Worm (Caenorhabditis elegans): ENCODE data around the gene tbcc-1.

Gene tbcc-1

DNA sequence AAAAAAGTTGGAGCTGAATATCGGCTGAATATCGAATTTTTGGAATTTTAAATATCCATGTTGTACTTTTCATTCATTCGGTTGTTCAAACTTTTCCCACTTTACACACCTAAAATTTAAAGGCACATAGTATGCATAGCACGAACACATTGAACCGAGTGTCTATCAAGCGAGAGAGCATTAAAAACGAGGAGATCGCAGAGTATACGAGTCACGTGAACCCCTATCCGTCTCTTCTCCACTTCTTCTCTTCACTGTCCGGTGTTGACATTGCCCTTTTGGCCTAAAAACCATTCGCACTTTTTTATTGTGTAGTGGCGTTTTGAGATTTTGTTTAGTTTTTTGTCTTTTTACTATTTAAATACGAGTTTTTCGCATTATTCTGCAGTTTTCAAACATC lies 16.2 kb downstream of the tbcc-1 start:
- TF ChIP-seq egl-27 (tag; optimal IDR thresholded peaks at IDR 0.05) (no peak), C34F6.9 (tag; optimal IDR thresholded peaks at IDR 0.05) (peak; percentile 76), nhr-6 (tag; optimal IDR thresholded peaks at IDR 0.05) (peak; percentile 66), nhr-10 (tag; optimal IDR thresholded peaks at IDR 0.05) (no peak), peb-1 (tag; optimal IDR thresholded peaks at IDR 0.05) (no peak), ceh-16 (tag; optimal IDR thresholded peaks at IDR 0.05) (no peak), mbf-1 (tag; optimal IDR thresholded peaks at IDR 0.05) (no peak), nhr-77 (tag; optimal IDR thresholded peaks at IDR 0.05) (no peak), nhr-25 (tag; optimal IDR thresholded peaks at IDR 0.05) (peak; percentile 74), unc-62 (GFP tag; optimal IDR thresholded peaks at IDR 0.05) (no peak), ZK546.5 (tag; optimal IDR thresholded peaks at IDR 0.05) (no peak), lin-39 (tag; optimal IDR thresholded peaks at IDR 0.05) (no peak), gmeb-1 (tag; optimal IDR thresholded peaks at IDR 0.05) (peak; percentile 73), sem-4 (tag; optimal IDR thresholded peaks at IDR 0.05) (peak; percentile 62), nhr-129 (tag; optimal IDR thresholded peaks at IDR 0.05) (peak; percentile 88), lsy-2 (tag; optimal IDR thresholded peaks at IDR 0.05) (peak; percentile 55 to 86), Y55F3AM.14 (GFP tag; optimal IDR thresholded peaks at IDR 0.05) (no peak), aly-2 (tag; optimal IDR thresholded peaks at IDR 0.05) (no peak), sma-3 (GFP tag; optimal IDR thresholded peaks at IDR 0.05) (peak; percentile 21), snpc-4 (tag; optimal IDR thresholded peaks at IDR 0.05) (peak; percentile 11), alr-1 (tag; optimal IDR thresholded peaks at IDR 0.05) (no peak), mdl-1 (tag; optimal IDR thresholded peaks at IDR 0.05) (peak; percentile 43 to 56), lin-13 (GFP tag; optimal IDR thresholded peaks at IDR 0.05) (peak; percentile 57), blmp-1 (tag; optimal IDR thresholded peaks at IDR 0.05; ENCODE audit: insufficient read depth) (no peak), crh-2 (tag; optimal IDR thresholded peaks at IDR 0.05) (peak; percentile 70), nhr-11 (tag; optimal IDR thresholded peaks at IDR 0.05) (no peak), fos-1 (tag; optimal IDR thresholded peaks at IDR 0.05) (peak; percentile 50), F13H6.1 (tag; optimal IDR thresholded peaks at IDR 0.05) (peak; percentile 64), unc-55 (GFP tag; optimal IDR thresholded peaks at IDR 0.05) (peak; percentile 40), ztf-4 (tag; optimal IDR thresholded peaks at IDR 0.05) (no peak), nhr-21 (tag; optimal IDR thresholded peaks at IDR 0.05) (peak; percentile 54)

- TF ChIP-seq nhr-11 (tag; optimal IDR thresholded peaks at IDR 0.05) (no peak), ztf-11 (tag; optimal IDR thresholded peaks at IDR 0.05) (no peak), ztf-1 (GFP tag; conservative IDR thresholded peaks at IDR 0.05) (no peak), snpc-4 (tag; optimal IDR thresholded peaks at IDR 0.05) (no peak), lin-13 (GFP tag; optimal IDR thresholded peaks at IDR 0.05) (peak; percentile 29), ZK546.5 (tag; optimal IDR thresholded peaks at IDR 0.05) (no peak), unc-39 (tag; optimal IDR thresholded peaks at IDR 0.05) (no peak), skn-1 (tag; optimal IDR thresholded peaks at IDR 0.05) (no peak), mbf-1 (tag; optimal IDR thresholded peaks at IDR 0.05) (no peak), ceh-82 (tag; optimal IDR thresholded peaks at IDR 0.05) (no peak), elt-3 (tag; optimal IDR thresholded peaks at IDR 0.05) (no peak), crh-2 (tag; optimal IDR thresholded peaks at IDR 0.05) (peak; percentile 34), lsy-2 (tag; optimal IDR thresholded peaks at IDR 0.05) (peak; percentile 51 to 81), nhr-10 (tag; optimal IDR thresholded peaks at IDR 0.05) (no peak), lin-11 (tag; optimal IDR thresholded peaks at IDR 0.05) (no peak), R02D3.7 (tag; optimal IDR thresholded peaks at IDR 0.05) (no peak), elt-1 (tag; optimal IDR thresholded peaks at IDR 0.05) (no peak), ama-1 (optimal IDR thresholded peaks at IDR 0.05) (no peak), nhr-23 (tag; optimal IDR thresholded peaks at IDR 0.05) (no peak), aly-2 (tag; optimal IDR thresholded peaks at IDR 0.05) (no peak), zag-1 (tag; optimal IDR thresholded peaks at IDR 0.05) (no peak), nhr-25 (tag; optimal IDR thresholded peaks at IDR 0.05) (peak; percentile 40), gmeb-1 (tag; optimal IDR thresholded peaks at IDR 0.05) (peak; percentile 93), C34F6.9 (tag; optimal IDR thresholded peaks at IDR 0.05) (peak; percentile 42), Y55F3AM.14 (GFP tag; optimal IDR thresholded peaks at IDR 0.05) (no peak), nhr-12 (tag; optimal IDR thresholded peaks at IDR 0.05) (no peak), blmp-1 (tag; optimal IDR thresholded peaks at IDR 0.05; ENCODE audit: insufficient read depth) (no peak), unc-62 (GFP tag; optimal IDR thresholded peaks at IDR 0.05) (no peak), ceh-16 (tag; optimal IDR thresholded peaks at IDR 0.05) (no peak), mab-5 (tag; optimal IDR thresholded peaks at IDR 0.05) (no peak), F13H6.1 (tag; optimal IDR thresholded peaks at IDR 0.05) (no peak), sma-3 (GFP tag; optimal IDR thresholded peaks at IDR 0.05) (peak; percentile 30), fos-1 (tag; optimal IDR thresholded peaks at IDR 0.05) (no peak), sem-4 (tag; optimal IDR thresholded peaks at IDR 0.05) (no peak), nhr-6 (tag; optimal IDR thresholded peaks at IDR 0.05) (no peak), ztf-4 (tag; optimal IDR thresholded peaks at IDR 0.05) (no peak), nhr-21 (tag; optimal IDR thresholded peaks at IDR 0.05) (no peak), egl-27 (tag; optimal IDR thresholded peaks at IDR 0.05) (peak; percentile 30), peb-1 (tag; optimal IDR thresholded peaks at IDR 0.05) (no peak), dmd-4 (tag; optimal IDR thresholded peaks at IDR 0.05) (no peak), alr-1 (tag; optimal IDR thresholded peaks at IDR 0.05) (no peak), lin-39 (tag; optimal IDR thresholded peaks at IDR 0.05) (no peak), nhr-129 (tag; optimal IDR thresholded peaks at IDR 0.05) (no peak), sma-9 (GFP tag; optimal IDR thresholded peaks at IDR 0.05) (no peak), sma-9 (tag; optimal IDR thresholded peaks at IDR 0.05) (no peak), mdl-1 (tag; optimal IDR thresholded peaks at IDR 0.05) (no peak), unc-55 (GFP tag; optimal IDR thresholded peaks at IDR 0.05) (peak; percentile 79), nhr-237 (tag; optimal IDR thresholded peaks at IDR 0.05) (no peak)
Measured at ce11 chrIII:2805084-2805483, 16.8 kb downstream of the tbcc-1 start, which contains the start of gene Y71H2AM.3. TSS of gene Y71H2AM.3 (plus strand) at chrIII:2805430.

All from whole organism, L2 larva.